Fruit fly (Drosophila melanogaster) whole organism, embryonic: ENCODE results near the gene Best2.

Experiments
- Antp ChIP-seq: fragments of 200-800 bp; sonication (Bioruptor generic); optimal IDR thresholded peaks from 3 replicates; lab custom pipeline; 2016; ENCODE audit warnings: missing biosample characterization, missing genetic modification characterization
- CG10147 ChIP-seq: fragments of 200-800 bp; sonication (Bioruptor generic); optimal IDR thresholded peaks from 2 replicates; lab custom pipeline; 2019; ENCODE audit warnings: missing biosample characterization, mild to moderate bottlenecking, missing genetic modification characterization, moderate library complexity
- CG10209 ChIP-seq: fragments of 200-800 bp; sonication (Bioruptor generic); optimal IDR thresholded peaks from 3 replicates; lab custom pipeline; 2017; ENCODE audit warnings: missing biosample characterization, mild to moderate bottlenecking, missing genetic modification characterization, missing genetic modification reagents
- CG10274 ChIP-seq: fragments of 200-800 bp; sonication (Bioruptor generic); optimal IDR thresholded peaks from 3 replicates; lab custom pipeline; 2017; ENCODE audit warnings: missing biosample characterization, mild to moderate bottlenecking, missing genetic modification characterization
- CG10979 ChIP-seq: fragments of 200-800 bp; sonication (Bioruptor generic); optimal IDR thresholded peaks from 2 replicates; lab custom pipeline; 2018; ENCODE audit warnings: missing biosample characterization, mild to moderate bottlenecking, missing genetic modification characterization, moderate library complexity
- CG11696 ChIP-seq: fragments of 200-800 bp; sonication (Bioruptor generic); IDR thresholded peaks from 2 replicates; pipeline ENCODE4 v1.3.6; 2022; ENCODE audit warnings: missing biosample characterization, missing genetic modification characterization
- CG13123 ChIP-seq: fragments of 200-800 bp; sonication (Bioruptor generic); optimal IDR thresholded peaks from 2 replicates; lab custom pipeline; 2016; ENCODE audit warnings: missing biosample characterization, missing genetic modification characterization
- CG13424 ChIP-seq: fragments of 200-800 bp; sonication (Bioruptor generic); optimal IDR thresholded peaks from 2 replicates; lab custom pipeline; 2019; ENCODE audit warnings: missing biosample characterization, mild to moderate bottlenecking, missing genetic modification characterization, moderate library complexity
- CG15269 ChIP-seq: fragments of 200-800 bp; sonication (Bioruptor generic); optimal IDR thresholded peaks from 2 replicates; lab custom pipeline; 2018; ENCODE audit warnings: missing biosample characterization, mild to moderate bottlenecking, missing genetic modification characterization, moderate library complexity
- CG15696 ChIP-seq: fragments of 200-800 bp; sonication (Bioruptor generic); optimal IDR thresholded peaks from 2 replicates; lab custom pipeline; 2019; ENCODE audit warnings: missing biosample characterization, mild to moderate bottlenecking, missing genetic modification characterization, moderate library complexity
- CG1602 ChIP-seq: fragments of 200-800 bp; sonication (Bioruptor generic); optimal IDR thresholded peaks from 3 replicates; lab custom pipeline; 2016; ENCODE audit warnings: missing biosample characterization, missing genetic modification characterization
- CG1832 ChIP-seq: fragments of 200-800 bp; sonication (Bioruptor generic); optimal IDR thresholded peaks from 2 replicates; lab custom pipeline; 2017; ENCODE audit warnings: missing biosample characterization, mild to moderate bottlenecking, missing genetic modification characterization, inconsistent platforms
- CG30403 ChIP-seq: fragments of 200-800 bp; sonication (Bioruptor generic); optimal IDR thresholded peaks from 3 replicates; lab custom pipeline; 2016; ENCODE audit warnings: missing biosample characterization, missing genetic modification characterization
- CG32772 ChIP-seq: fragments of 200-800 bp; sonication (Bioruptor generic); IDR thresholded peaks from 2 replicates; pipeline ENCODE4 v1.3.6; 2022; ENCODE audit warnings: missing biosample characterization, missing genetic modification characterization
- CG3281 ChIP-seq: fragments of 200-800 bp; sonication (Bioruptor generic); optimal IDR thresholded peaks from 3 replicates; lab custom pipeline; 2017; ENCODE audit warnings: missing biosample characterization, mild to moderate bottlenecking, missing genetic modification characterization
- CG3726 ChIP-seq: fragments of 200-800 bp; sonication (Bioruptor generic); IDR thresholded peaks from 3 replicates; pipeline ENCODE4, ENCODE4 v1.3.6; 2022; ENCODE audit warnings: missing biosample characterization, missing genetic modification characterization
- CG4360 ChIP-seq: fragments of 200-800 bp; sonication (Bioruptor generic); IDR thresholded peaks from 2 replicates; pipeline ENCODE4 v1.3.6; 2022; ENCODE audit warnings: missing biosample characterization, missing genetic modification characterization
- CG5180 ChIP-seq: fragments of 200-800 bp; sonication (Bioruptor generic); optimal IDR thresholded peaks from 3 replicates; lab custom pipeline; 2017; ENCODE audit warnings: missing biosample characterization, missing genetic modification characterization, mild to moderate bottlenecking, moderate library complexity, missing genetic modification reagents
- CG8478 ChIP-seq: fragments of >200 bp; optimal IDR thresholded peaks from 2 replicates; lab custom pipeline; 2018
- CG8944 ChIP-seq: fragments of 200-800 bp; sonication (Bioruptor generic); optimal IDR thresholded peaks from 3 replicates; lab custom pipeline; 2016; ENCODE audit warnings: missing biosample characterization, missing genetic modification characterization
- CG9876 ChIP-seq: fragments of 200-800 bp; sonication (Bioruptor generic); optimal IDR thresholded peaks from 2 replicates; lab custom pipeline; 2016; ENCODE audit warnings: missing biosample characterization, missing genetic modification characterization
- E2f1 ChIP-seq: fragments of 200-800 bp; sonication (Bioruptor generic); IDR thresholded peaks from 2 replicates; pipeline ENCODE4 v1.3.6; 2022; ENCODE audit warnings: missing biosample characterization, missing genetic modification characterization
- Fer3 ChIP-seq: fragments of 200-800 bp; sonication (Bioruptor generic); optimal IDR thresholded peaks from 2 replicates; lab custom pipeline; 2018; ENCODE audit warnings: missing biosample characterization, mild to moderate bottlenecking, missing genetic modification characterization, moderate library complexity
- H2.0 ChIP-seq: fragments of 200-800 bp; sonication (Bioruptor generic); IDR thresholded peaks from 2 replicates; pipeline ENCODE4 v1.3.6; 2022; ENCODE audit warnings: missing biosample characterization, missing genetic modification characterization
- HHEX ChIP-seq: fragments of 200-800 bp; sonication (Bioruptor generic); optimal IDR thresholded peaks from 3 replicates; lab custom pipeline; 2017; ENCODE audit warnings: missing biosample characterization, mild to moderate bottlenecking, missing genetic modification characterization, missing genetic modification reagents
- HLH3B ChIP-seq: fragments of 200-800 bp; sonication (Bioruptor generic); IDR thresholded peaks from 2 replicates; pipeline ENCODE4 v1.3.6; 2022; ENCODE audit warnings: missing biosample characterization, missing genetic modification characterization
- Hr51 ChIP-seq, 2 experiments: fragments of 200-800 bp; sonication (Bioruptor generic); optimal IDR thresholded peaks; 2 replicates in 1 of 2; 3 replicates in 1 of 2; lab custom pipeline; 2016 to 2018; ENCODE audit warnings: missing biosample characterization in 2 of 2, missing genetic modification characterization in 2 of 2, mild to moderate bottlenecking in 1 of 2, moderate library complexity in 1 of 2
- Nf-YA ChIP-seq: fragments of 200-800 bp; sonication (Bioruptor generic); IDR thresholded peaks from 2 replicates; pipeline ENCODE4 v1.3.6; 2022; ENCODE audit warnings: missing biosample characterization, missing genetic modification characterization
- NfI ChIP-seq: fragments of 200-800 bp; sonication (Bioruptor generic); optimal IDR thresholded peaks from 3 replicates; lab custom pipeline; 2018; ENCODE audit warnings: missing biosample characterization, mild to moderate bottlenecking, missing genetic modification characterization, moderate library complexity
- Optix ChIP-seq: fragments of 200-800 bp; sonication (Bioruptor generic); IDR thresholded peaks from 3 replicates; pipeline ENCODE4 v1.3.6; 2022; ENCODE audit warnings: missing biosample characterization, missing genetic modification characterization
- Rx ChIP-seq: fragments of 200-800 bp; sonication (Bioruptor generic); IDR thresholded peaks from 2 replicates; pipeline ENCODE4 v1.3.6; 2022; ENCODE audit warnings: missing biosample characterization, missing genetic modification characterization
- bigmax ChIP-seq: fragments of 200-800 bp; sonication (Bioruptor generic); optimal IDR thresholded peaks from 2 replicates; lab custom pipeline; 2018; ENCODE audit warnings: missing biosample characterization, mild to moderate bottlenecking, missing genetic modification characterization
- chm ChIP-seq: fragments of 200-800 bp; sonication (Bioruptor generic); IDR thresholded peaks from 2 replicates; pipeline ENCODE4 v1.3.6; 2022; ENCODE audit warnings: missing biosample characterization, missing genetic modification characterization
- dimm ChIP-seq: fragments of 200-800 bp; sonication (Bioruptor generic); IDR thresholded peaks from 2 replicates; pipeline ENCODE4 v1.3.6; 2022; ENCODE audit warnings: missing biosample characterization, missing genetic modification characterization
- gce ChIP-seq: fragments of 200-800 bp; sonication (Bioruptor generic); IDR thresholded peaks from 3 replicates; pipeline ENCODE4 v1.3.6; 2022; ENCODE audit warnings: missing biosample characterization, missing genetic modification characterization
- jing ChIP-seq: fragments of 200-800 bp; sonication (Bioruptor generic); optimal IDR thresholded peaks from 2 replicates; lab custom pipeline; 2018; ENCODE audit warnings: missing biosample characterization, mild to moderate bottlenecking, missing genetic modification characterization
- jumu ChIP-seq: fragments of 200-800 bp; sonication (Bioruptor generic); optimal IDR thresholded peaks from 3 replicates; lab custom pipeline; 2016; ENCODE audit warnings: missing biosample characterization, missing genetic modification characterization
- kay ChIP-seq: fragments of 200-800 bp; sonication (Bioruptor generic); optimal IDR thresholded peaks from 2 replicates; lab custom pipeline; 2016; ENCODE audit warnings: missing biosample characterization, missing genetic modification characterization
- lov ChIP-seq, 2 experiments: fragments of 200-800 bp in 1 of 2; fragments of >200 bp in 1 of 2; sonication (Bioruptor generic) in 1 of 2; IDR thresholded peaks in 1 of 2; optimal IDR thresholded peaks in 1 of 2; 2 replicates in 1 of 2; 3 replicates in 1 of 2; pipeline versions ENCODE4 v1.3.6 to Lab custom; 2017 to 2022; ENCODE audit warnings: missing biosample characterization in 1 of 2, missing genetic modification characterization in 1 of 2
- mld ChIP-seq: fragments of 200-800 bp; sonication (Bioruptor generic); IDR thresholded peaks from 3 replicates; pipeline ENCODE4 v1.3.6; 2022; ENCODE audit warnings: missing biosample characterization, missing genetic modification characterization; ENCODE audit not compliant: partially characterized antibody
- odd ChIP-seq: fragments of 200-800 bp; sonication (Bioruptor generic); optimal IDR thresholded peaks from 2 replicates; lab custom pipeline; 2017; ENCODE audit warnings: missing biosample characterization, mild to moderate bottlenecking, missing genetic modification characterization
- p53 ChIP-seq: fragments of 200-800 bp; sonication (Bioruptor generic); optimal IDR thresholded peaks from 2 replicates; lab custom pipeline; 2016; ENCODE audit warnings: missing biosample characterization, missing genetic modification characterization
- rib ChIP-seq: fragments of 200-800 bp; sonication (Bioruptor generic); IDR thresholded peaks from 2 replicates; pipeline ENCODE4 v1.3.6; 2022; ENCODE audit warnings: missing biosample characterization, missing genetic modification characterization
- sim ChIP-seq: fragments of 200-800 bp; sonication (Bioruptor generic); IDR thresholded peaks from 2 replicates; pipeline ENCODE4 v1.3.6; 2022; ENCODE audit warnings: missing biosample characterization, missing genetic modification characterization
- slp2 ChIP-seq: fragments of 200-800 bp; sonication (Bioruptor generic); optimal IDR thresholded peaks from 2 replicates; lab custom pipeline; 2016; ENCODE audit warnings: missing biosample characterization, missing genetic modification characterization
- so ChIP-seq: fragments of 200-800 bp; sonication (Bioruptor generic); IDR thresholded peaks from 3 replicates; pipeline ENCODE4 v1.3.6; 2022; ENCODE audit warnings: missing biosample characterization, missing genetic modification characterization
- ssp ChIP-seq: fragments of 200-800 bp; sonication (Bioruptor generic); IDR thresholded peaks from 2 replicates; pipeline ENCODE4 v1.3.6; 2022; ENCODE audit warnings: missing biosample characterization, missing genetic modification characterization
- zfh2 ChIP-seq: fragments of 200-800 bp; sonication (Bioruptor generic); optimal IDR thresholded peaks from 2 replicates; lab custom pipeline; 2016; ENCODE audit warnings: missing biosample characterization, missing genetic modification characterization

The Best2 gene

DNA sequence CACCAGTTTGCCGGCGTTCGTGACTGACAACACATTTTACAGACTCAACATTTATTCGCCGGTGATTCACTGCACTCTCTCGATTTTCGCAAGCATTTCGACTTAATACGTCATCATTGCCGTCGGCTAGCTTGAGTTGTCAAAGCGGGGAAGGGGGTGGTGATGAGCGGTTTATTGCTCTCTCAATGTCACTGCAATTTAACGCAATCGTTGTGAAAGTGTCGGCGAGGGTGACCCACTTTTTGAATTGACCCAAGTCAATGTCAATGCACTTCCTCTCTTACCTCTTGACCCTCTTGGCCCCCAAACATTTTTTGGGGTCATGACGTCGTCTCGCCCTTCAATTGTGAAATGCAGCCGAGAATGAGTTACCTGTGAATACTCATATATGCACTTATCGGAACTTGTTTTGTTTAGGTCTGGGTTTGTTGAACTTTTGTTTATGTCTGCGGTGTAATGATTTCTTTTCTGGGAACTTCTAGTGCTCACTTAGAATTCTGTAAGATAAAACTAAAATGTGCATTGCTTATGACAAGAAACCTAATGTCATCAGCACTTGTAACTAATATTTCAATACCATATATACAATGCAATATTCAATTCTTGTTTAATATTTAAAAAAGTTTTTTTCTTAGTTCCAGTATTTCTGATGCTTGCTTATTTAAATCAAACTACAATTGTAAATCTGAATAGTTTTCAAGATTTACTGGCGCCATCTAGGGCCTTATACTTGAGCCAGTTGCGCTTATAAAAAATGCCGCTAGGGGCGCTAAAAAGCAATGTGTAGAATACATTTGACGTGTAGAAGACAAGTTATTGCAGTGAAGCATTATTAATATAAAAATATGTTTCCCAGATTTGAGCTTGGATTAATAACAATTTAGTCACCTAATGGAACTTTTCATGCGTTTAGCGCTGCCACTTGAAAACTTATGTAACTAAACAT lies 7.7 kb upstream of the Best2 start (continued):
- TF ChIP-seq CG1832 (GFP tag; lab: Kevin White, UChicago) (no peak), dimm (GFP tag; lab: Robert Waterston, UW) (no peak), jumu (GFP tag; lab: Kevin White, UChicago) (no peak), NfI (GFP tag; lab: Kevin White, UChicago) (peak; percentile 58), jing (GFP tag; lab: Kevin White, UChicago) (peak; percentile 9), CG15696 (tag; lab: Kevin White, UChicago) (peak; percentile 69), bigmax (GFP tag; lab: Kevin White, UChicago) (no peak), rib (GFP tag; lab: Robert Waterston, UW) (peak; percentile 49; the same call in 1 of the 2 replicates), CG8478 (no peak), CG10209 (peak; percentile 41), ssp (0 out of 2 replicates have a peak, but pooled peaks have one; percentile 12), odd (GFP tag; lab: Kevin White, UChicago) (no peak), Antp (peak; percentile 17), p53 (GFP tag; lab: Kevin White, UChicago) (no peak), CG10979 (tag; lab: Kevin White, UChicago) (peak; percentile 78), CG10274 (GFP tag; lab: Kevin White, UChicago) (no peak), CG30403 (GFP tag; lab: Kevin White, UChicago) (peak; percentile 70), CG32772 (GFP tag; lab: Robert Waterston, UW) (peak; percentile 27; the same call in 1 of the 2 replicates), CG5180 (GFP tag; lab: Kevin White, UChicago) (no peak), CG3281 (no peak), CG8944 (peak; percentile 59), so (GFP tag; lab: Robert Waterston, UW) (no peak), lov (optimal IDR thresholded peaks at IDR 0.05; lab: Kevin White, UChicago) (no peak), lov (GFP tag; IDR thresholded peaks at IDR 0.05; lab: Robert Waterston, UW) (no peak), CG10147 (GFP tag; lab: Kevin White, UChicago) (no peak), CG13424 (tag; lab: Kevin White, UChicago) (peak; percentile 51), gce (GFP tag; lab: Robert Waterston, UW) (0 out of 3 replicates have a peak, but pooled peaks have one; percentile 29), Optix (GFP tag; lab: Robert Waterston, UW) (no peak), chm (GFP tag; lab: Robert Waterston, UW) (no peak), Nf-YA (GFP tag; lab: Robert Waterston, UW) (no peak), H2.0 (GFP tag; lab: Robert Waterston, UW) (0 out of 2 replicates have a peak, but pooled peaks have one; percentile 20), sim (GFP tag; lab: Robert Waterston, UW) (no peak), CG4360 (GFP tag; lab: Robert Waterston, UW) (no peak; the same call in 1 of the 2 replicates), CG9876 (GFP tag; lab: Kevin White, UChicago) (peak; percentile 55), Hr51 (GFP tag; optimal IDR thresholded peaks at IDR 0.05; lab: Kevin White, UChicago) (peak in 1 of 2 experiments; percentile 46), CG13123 (no peak), slp2 (GFP tag; lab: Kevin White, UChicago) (no peak), HLH3B (0 out of 2 replicates have a peak, but pooled peaks have one; percentile 14), CG1602 (GFP tag; lab: Kevin White, UChicago) (peak; percentile 26), CG11696 (GFP tag; lab: Robert Waterston, UW) (no peak), CG3726 (GFP tag; lab: Robert Waterston, UW) (no peak), kay (GFP tag; lab: Kevin White, UChicago) (no peak), CG15269 (tag; lab: Kevin White, UChicago) (peak; percentile 42), mld (GFP tag; lab: Robert Waterston, UW) (no peak), HHEX (GFP tag; lab: Kevin White, UChicago) (no peak), Fer3 (tag; lab: Kevin White, UChicago) (peak; percentile 40), E2f1 (GFP tag; lab: Robert Waterston, UW) (0 out of 2 replicates have a peak, but pooled peaks have one; percentile 28), Rx (GFP tag; lab: Robert Waterston, UW) (peak; percentile 25; the same call in 1 of the 2 replicates), zfh2 (peak; percentile 20)
